Worm (Caenorhabditis elegans) whole organism, late embryonic: Measurements from ENCODE around the gene cpg-1.

ENCODE experiments used
- C08G9.2 ChIP-seq: sonication (generic microtip); optimal IDR thresholded peaks from 2 replicates; lab custom pipeline; 2016; ENCODE audit warnings: mild to moderate bottlenecking, missing genetic modification characterization, moderate library complexity, missing compliant biosample characterization
- ceh-22 ChIP-seq: sonication (generic microtip); optimal IDR thresholded peaks from 2 replicates; lab custom pipeline; 2017; ENCODE audit warnings: missing biosample characterization, missing genetic modification characterization
- ets-4 ChIP-seq: sonication (generic microtip); optimal IDR thresholded peaks from 2 replicates; lab custom pipeline; 2016; ENCODE audit warnings: missing genetic modification characterization, missing compliant biosample characterization
- hlh-30 ChIP-seq: sonication (generic microtip); optimal IDR thresholded peaks from 2 replicates; lab custom pipeline; 2017; ENCODE audit warnings: antibody characterized with exemption, missing genetic modification characterization, missing compliant biosample characterization; ENCODE audit not compliant: insufficient read depth
- nhr-11 ChIP-seq: fragments of 150-350 bp; optimal IDR thresholded peaks from 2 replicates; lab custom pipeline; 2014; ENCODE audit warnings: missing biosample characterization, missing genetic modification characterization
- npax-4 ChIP-seq: sonication (generic microtip); optimal IDR thresholded peaks from 2 replicates; lab custom pipeline; 2016; ENCODE audit warnings: missing genetic modification characterization, missing compliant biosample characterization
- pag-3 ChIP-seq: sonication (generic microtip); optimal IDR thresholded peaks from 2 replicates; lab custom pipeline; 2016; ENCODE audit warnings: missing compliant biosample characterization, missing genetic modification characterization, borderline replicate concordance

DNA sequence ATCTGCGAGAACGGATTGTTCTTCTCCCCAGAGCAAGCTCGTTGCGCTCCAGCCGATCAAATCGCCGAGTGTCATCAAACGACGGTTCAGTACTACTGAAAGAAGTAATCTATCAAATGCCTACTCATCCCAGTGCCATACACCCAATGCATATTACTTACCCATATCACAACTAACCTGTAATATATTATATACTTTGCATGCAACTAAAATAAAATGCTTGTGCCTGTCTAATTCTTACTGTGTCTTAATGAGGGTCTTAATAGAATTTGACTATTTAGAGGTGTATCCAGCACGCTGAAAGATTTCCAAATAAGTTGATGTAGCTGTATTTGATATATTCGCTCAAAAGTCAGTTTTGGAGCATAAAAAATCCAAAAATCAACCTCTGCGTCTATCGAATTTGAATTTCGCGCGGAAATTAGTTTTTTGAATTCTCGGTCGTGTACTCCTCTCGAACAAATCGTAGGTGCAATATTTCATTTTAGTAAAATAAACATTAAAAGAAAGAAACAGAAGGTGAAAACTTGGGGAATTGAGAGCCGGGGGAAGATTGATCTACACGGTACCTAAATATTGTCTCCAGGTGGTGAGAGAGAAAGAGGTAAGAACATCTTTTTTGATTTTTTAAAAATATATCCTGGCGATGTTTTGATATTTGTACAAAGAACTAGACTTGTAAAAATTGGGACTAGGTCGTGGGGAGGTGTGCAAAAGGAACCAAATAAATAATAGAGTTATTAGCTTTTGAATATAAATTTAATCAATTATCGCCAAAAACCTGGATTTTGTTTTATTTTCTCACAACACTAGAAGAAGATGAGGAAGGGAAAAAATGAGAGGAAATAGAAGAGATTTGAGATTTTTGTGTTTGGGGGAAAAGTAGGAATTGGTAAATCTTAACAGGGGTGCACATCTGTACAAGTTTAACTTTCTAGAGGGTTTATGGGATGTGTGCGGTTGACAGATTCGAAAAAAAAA is 2.3 kb downstream of the cpg-1 start:
- TF ChIP-seq ets-4 (tag; lab: Kevin White, UChicago) (no peak), nhr-11 (tag; lab: Kevin White, UChicago) (no peak), pag-3 (no peak), C08G9.2 (tag; lab: Kevin White, UChicago) (no peak), npax-4 (tag; lab: Kevin White, UChicago) (no peak), hlh-30 (tag; lab: Kevin White, UChicago) (no peak), ceh-22 (tag; lab: Kevin White, UChicago) (no peak)
